Fruit fly (Drosophila melanogaster): Measurements from ENCODE around the gene GlcAT-I.

The GlcAT-I gene

DNA sequence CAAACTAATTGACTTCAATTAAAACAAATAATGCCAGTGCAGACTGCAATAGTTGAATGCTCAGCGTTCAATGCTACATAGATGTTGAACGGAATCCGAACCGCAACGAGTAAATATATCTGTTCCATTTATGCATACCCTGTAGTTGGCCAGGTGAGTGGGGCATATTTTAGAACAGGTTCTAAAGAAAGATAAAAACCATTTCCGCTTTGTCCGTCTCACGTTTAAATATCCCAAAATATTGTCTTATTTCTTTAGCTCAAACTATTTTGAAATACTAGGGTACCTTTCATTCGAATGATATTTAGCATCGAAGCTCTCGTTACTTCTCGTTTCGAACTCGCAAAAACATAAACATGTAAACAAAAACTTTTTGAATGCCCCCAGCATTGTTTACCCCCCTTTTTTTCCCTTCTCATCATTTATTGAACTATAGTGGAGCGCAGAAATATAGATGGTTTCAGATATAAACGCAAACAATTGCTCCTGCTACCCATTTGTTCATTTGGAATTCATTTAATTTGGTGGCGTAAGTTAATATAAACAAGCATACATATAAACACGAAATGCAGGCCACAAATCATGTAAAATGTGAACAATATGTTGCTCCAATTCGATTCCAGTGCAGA lies 41.2 kb downstream of the GlcAT-I start (continued):
- TF ChIP-seq H15 (GFP tag; IDR thresholded peaks at IDR 0.05) (no peak), CG15479 (GFP tag; optimal IDR thresholded peaks at IDR 0.05) (no peak), zen (tag; optimal IDR thresholded peaks at IDR 0.05) (no peak)

DNA sequence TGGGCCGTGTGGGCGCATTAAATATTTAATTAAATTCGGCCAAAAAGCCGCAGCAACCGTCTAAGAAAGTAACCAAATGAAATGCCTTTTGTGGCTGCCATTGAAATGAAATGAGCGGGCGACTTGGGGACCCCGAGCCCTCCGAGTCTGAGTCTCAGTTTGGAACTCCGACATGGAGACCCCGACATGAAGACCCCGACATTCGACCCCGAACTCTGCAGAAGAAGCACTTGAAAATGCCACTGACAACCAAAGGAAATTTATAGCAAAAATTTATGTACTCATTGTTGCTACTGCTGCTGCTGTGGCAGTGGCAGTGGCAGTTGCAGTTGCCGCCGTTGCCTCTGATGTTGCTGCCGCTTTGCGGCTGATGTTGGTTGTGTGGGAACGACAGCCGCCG lies 42.4 kb downstream of the GlcAT-I start:
- TF ChIP-seq Ets65A (GFP tag) (peak; percentile 78), CHES-1-like (GFP tag; optimal IDR thresholded peaks at IDR 0.05) (no peak)

- TF ChIP-seq CG18476 (GFP tag; optimal IDR thresholded peaks at IDR 0.05) (no peak), nom (GFP tag; optimal IDR thresholded peaks at IDR 0.05) (peak; percentile 50)
Observed at dm6 chrX:4175805-4176204, 44.8 kb downstream of the GlcAT-I start.

DNA sequence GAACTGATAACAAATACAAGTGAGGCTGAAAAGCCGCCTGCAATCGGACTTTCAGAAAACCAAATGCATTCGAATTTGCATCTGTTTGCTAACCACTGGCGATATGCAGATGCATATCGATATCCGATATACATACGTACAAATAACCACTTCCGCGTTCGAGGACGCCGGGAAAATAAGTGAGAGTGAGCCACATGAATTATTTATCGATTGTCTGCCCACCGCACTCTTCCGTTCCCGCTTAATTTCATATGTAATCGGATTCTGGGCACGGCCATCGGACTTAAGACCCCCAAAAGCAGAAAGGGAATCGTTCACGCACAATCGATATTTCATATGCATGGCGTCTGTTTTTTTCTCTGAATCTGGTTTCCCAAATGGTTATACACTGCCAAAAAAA lies 46.7 kb downstream of the GlcAT-I start:
- TF ChIP-seq CG17912 (GFP tag; optimal IDR thresholded peaks at IDR 0.05): no peak
- TF ChIP-seq Dref (GFP tag; IDR thresholded peaks at IDR 0.05): 0 out of 2 replicates have a peak, but pooled peaks have one; percentile 13
- TF ChIP-seq onecut (GFP tag; IDR thresholded peaks at IDR 0.05): peak; percentile 37; the same call in 1 of the 2 replicates
- no peak for TF ChIP-seq pan (optimal IDR thresholded peaks at IDR 0.05)
- TF ChIP-seq pan (GFP tag; optimal IDR thresholded peaks at IDR 0.05 in 1 of 2, IDR thresholded peaks at IDR 0.05 in 1 of 2): no peak
- TF ChIP-seq Neu2 (GFP tag; optimal IDR thresholded peaks at IDR 0.05; ENCODE audit: borderline replicate concordance): no peak
- TF ChIP-seq pb (GFP tag; optimal IDR thresholded peaks at IDR 0.05): no peak
- TF ChIP-seq CG13123 (GFP tag; optimal IDR thresholded peaks at IDR 0.05): no peak
- no peak for TF ChIP-seq CG2202 (tag; optimal IDR thresholded peaks at IDR 0.05)
- no peak for TF ChIP-seq Hr3 (GFP tag; optimal IDR thresholded peaks at IDR 0.05)
- TF ChIP-seq CG7987 (GFP tag; optimal IDR thresholded peaks at IDR 0.05): no peak
- TF ChIP-seq CG15479 (GFP tag; optimal IDR thresholded peaks at IDR 0.05): no peak
- no peak for TF ChIP-seq CG3163 (GFP tag; optimal IDR thresholded peaks at IDR 0.05)
- no peak for TF ChIP-seq slbo (GFP tag; IDR thresholded peaks at IDR 0.05)
- TF ChIP-seq wek (GFP tag; optimal IDR thresholded peaks at IDR 0.05): no peak
- no peak for TF ChIP-seq CG3847 (GFP tag; IDR thresholded peaks at IDR 0.05)
- TF ChIP-seq pita (GFP tag; optimal IDR thresholded peaks at IDR 0.05): no peak
- TF ChIP-seq tna (GFP tag; IDR thresholded peaks at IDR 0.05; ENCODE audit: partially characterized antibody): no peak
- no peak for TF ChIP-seq sug (tag; optimal IDR thresholded peaks at IDR 0.05)
- no peak for TF ChIP-seq Dfd (GFP tag; optimal IDR thresholded peaks at IDR 0.05)
- no peak for TF ChIP-seq Nf-YA (GFP tag; IDR thresholded peaks at IDR 0.05)
- TF ChIP-seq CG16813 (GFP tag; IDR thresholded peaks at IDR 0.05; ENCODE audit: partially characterized antibody): peak; percentile 48; the same call in 1 of the 3 replicates
- TF ChIP-seq cas (GFP tag; IDR thresholded peaks at IDR 0.05): no peak
- peak; percentile 94 for TF ChIP-seq stwl (tag; optimal IDR thresholded peaks at IDR 0.05)
- no peak for TF ChIP-seq CG5953 (GFP tag; IDR thresholded peaks at IDR 0.05)
- no peak for TF ChIP-seq Ada2b (GFP tag; IDR thresholded peaks at IDR 0.05)
- no peak for TF ChIP-seq Mes4 (GFP tag; optimal IDR thresholded peaks at IDR 0.05)
- TF ChIP-seq vvl (GFP tag; IDR thresholded peaks at IDR 0.05): 0 out of 2 replicates have a peak, but pooled peaks have one; percentile 23
- TF ChIP-seq Myb (GFP tag; optimal IDR thresholded peaks at IDR 0.05): no peak
- no peak for TF ChIP-seq Poxn (GFP tag; IDR thresholded peaks at IDR 0.05)
- no peak for TF ChIP-seq CG11398 (GFP tag; optimal IDR thresholded peaks at IDR 0.05)
- no peak for TF ChIP-seq fd102C (GFP tag; optimal IDR thresholded peaks at IDR 0.05)
- TF ChIP-seq CG4282 (GFP tag; optimal IDR thresholded peaks at IDR 0.05): no peak
- no peak for TF ChIP-seq CG15514 (GFP tag; optimal IDR thresholded peaks at IDR 0.05)
- no peak for TF ChIP-seq C15 (GFP tag; IDR thresholded peaks at IDR 0.05)
- no peak for TF ChIP-seq CG11247 (GFP tag; IDR thresholded peaks at IDR 0.05)
- peak; percentile 43; the same call in 1 of the 2 replicates for TF ChIP-seq bbx (GFP tag; IDR thresholded peaks at IDR 0.05; ENCODE audit: partially characterized antibody)
- no peak for TF ChIP-seq Hand (GFP tag; optimal IDR thresholded peaks at IDR 0.05)
- TF ChIP-seq Blimp-1 (GFP tag; optimal IDR thresholded peaks at IDR 0.05): peak; percentile 21
